Worm (Caenorhabditis elegans): Measurements from ENCODE around the gene Y65A5A.24.

ce11 chrIV:16350690-16351089 is 43.1 kb upstream of the Y65A5A.24 start, which contains the start of gene C35D6.4:
- no peak for TF ChIP-seq fos-1 (tag; optimal IDR thresholded peaks at IDR 0.05)
- TF ChIP-seq ztf-4 (tag; optimal IDR thresholded peaks at IDR 0.05) = no peak
- no peak for TF ChIP-seq lin-39 (tag; optimal IDR thresholded peaks at IDR 0.05)
- TF ChIP-seq nhr-21 (tag; optimal IDR thresholded peaks at IDR 0.05) = no peak
- no peak for TF ChIP-seq elt-3 (tag; optimal IDR thresholded peaks at IDR 0.05)
- no peak for TF ChIP-seq mdl-1 (tag; optimal IDR thresholded peaks at IDR 0.05)
- no peak for TF ChIP-seq ceh-16 (tag; optimal IDR thresholded peaks at IDR 0.05)
- TF ChIP-seq unc-55 (GFP tag; optimal IDR thresholded peaks at IDR 0.05) = no peak
- TF ChIP-seq ama-1 (optimal IDR thresholded peaks at IDR 0.05) = no peak
- no peak for TF ChIP-seq zag-1 (tag; optimal IDR thresholded peaks at IDR 0.05)
- no peak for TF ChIP-seq ztf-11 (tag; optimal IDR thresholded peaks at IDR 0.05)
- no peak for TF ChIP-seq nhr-23 (tag; optimal IDR thresholded peaks at IDR 0.05)
- TF ChIP-seq alr-1 (tag; optimal IDR thresholded peaks at IDR 0.05) = no peak
- no peak for TF ChIP-seq unc-62 (GFP tag; optimal IDR thresholded peaks at IDR 0.05)

All from whole organism, L2 larva.